Fruit fly (Drosophila melanogaster) whole organism, embryonic: ENCODE data around the gene CG15547.

Experiments used
- Atf-2 ChIP-seq: fragments of 200-800 bp; sonication (Bioruptor generic); optimal IDR thresholded peaks from 2 replicates; lab custom pipeline; 2016; ENCODE audit warnings: missing biosample characterization, missing genetic modification characterization
- Awh ChIP-seq: fragments of 200-800 bp; sonication (Bioruptor generic); IDR thresholded peaks from 2 replicates; pipeline ENCODE4, ENCODE4 v1.3.6; 2022; ENCODE audit warnings: missing biosample characterization, missing genetic modification characterization
- B-H2 ChIP-seq: fragments of 200-800 bp; sonication (Bioruptor generic); optimal IDR thresholded peaks from 2 replicates; lab custom pipeline; 2018; ENCODE audit warnings: missing biosample characterization, mild to moderate bottlenecking, missing genetic modification characterization
- Bteb2 ChIP-seq: fragments of 200-800 bp; sonication (Bioruptor generic); optimal IDR thresholded peaks from 2 replicates; lab custom pipeline; 2016; ENCODE audit warnings: missing biosample characterization, missing genetic modification characterization
- CG10147 ChIP-seq: fragments of 200-800 bp; sonication (Bioruptor generic); optimal IDR thresholded peaks from 2 replicates; lab custom pipeline; 2019; ENCODE audit warnings: missing biosample characterization, mild to moderate bottlenecking, missing genetic modification characterization, moderate library complexity
- CG10431 ChIP-seq: fragments of 200-800 bp; sonication (Bioruptor generic); optimal IDR thresholded peaks from 3 replicates; lab custom pipeline; 2018; ENCODE audit warnings: missing biosample characterization, mild to moderate bottlenecking, missing genetic modification characterization
- CG11398 ChIP-seq: fragments of 200-800 bp; sonication (Bioruptor generic); optimal IDR thresholded peaks from 2 replicates; lab custom pipeline; 2016; ENCODE audit warnings: missing biosample characterization, missing genetic modification characterization
- CG12104 ChIP-seq: fragments of 200-800 bp; sonication (Bioruptor generic); optimal IDR thresholded peaks from 3 replicates; lab custom pipeline; 2016; ENCODE audit warnings: missing biosample characterization, missing genetic modification characterization
- CG12942 ChIP-seq: fragments of 200-800 bp; sonication (Bioruptor generic); optimal IDR thresholded peaks from 3 replicates; lab custom pipeline; 2016; ENCODE audit warnings: missing biosample characterization, missing genetic modification characterization
- CG13123 ChIP-seq: fragments of 200-800 bp; sonication (Bioruptor generic); optimal IDR thresholded peaks from 2 replicates; lab custom pipeline; 2016; ENCODE audit warnings: missing biosample characterization, missing genetic modification characterization
- CG14965 ChIP-seq: fragments of 200-800 bp; sonication (Bioruptor generic); optimal IDR thresholded peaks from 2 replicates; lab custom pipeline; 2016; ENCODE audit warnings: missing biosample characterization, missing genetic modification characterization, borderline replicate concordance
- CG1792 ChIP-seq: fragments of 200-800 bp; sonication (Bioruptor generic); optimal IDR thresholded peaks from 2 replicates; lab custom pipeline; 2016; ENCODE audit warnings: missing biosample characterization, missing genetic modification characterization
- CG18619 ChIP-seq: fragments of 200-800 bp; sonication (Bioruptor generic); optimal IDR thresholded peaks from 3 replicates; lab custom pipeline; 2017; ENCODE audit warnings: missing biosample characterization, mild to moderate bottlenecking, missing genetic modification characterization
- CG34422 ChIP-seq: fragments of 200-800 bp; sonication (Bioruptor generic); IDR thresholded peaks from 3 replicates; pipeline ENCODE4 v1.3.6; 2022; ENCODE audit warnings: missing biosample characterization, missing genetic modification characterization
- CG5180 ChIP-seq: fragments of 200-800 bp; sonication (Bioruptor generic); optimal IDR thresholded peaks from 3 replicates; lab custom pipeline; 2017; ENCODE audit warnings: missing biosample characterization, missing genetic modification characterization, mild to moderate bottlenecking, moderate library complexity, missing genetic modification reagents
- CG7556 ChIP-seq: fragments of 200-800 bp; sonication (Bioruptor generic); optimal IDR thresholded peaks from 2 replicates; lab custom pipeline; 2017; ENCODE audit warnings: missing biosample characterization, mild to moderate bottlenecking, missing genetic modification characterization
- CG9817 ChIP-seq: fragments of 200-800 bp; sonication (Bioruptor generic); optimal IDR thresholded peaks from 2 replicates; lab custom pipeline; 2018; ENCODE audit warnings: missing biosample characterization, mild to moderate bottlenecking, missing genetic modification characterization, moderate library complexity
- CG9932 ChIP-seq: fragments of 200-800 bp; sonication (Bioruptor generic); IDR thresholded peaks from 2 replicates; pipeline ENCODE4 v1.3.6; 2022; ENCODE audit warnings: missing biosample characterization, missing genetic modification characterization
- Deaf1 ChIP-seq: fragments of 200-800 bp; optimal IDR thresholded peaks from 3 replicates; lab custom pipeline; 2019; ENCODE audit warnings: missing biosample characterization, mild to moderate bottlenecking, missing genetic modification characterization, moderate library complexity
- Doc2 ChIP-seq: fragments of 200-800 bp; sonication (Bioruptor generic); IDR thresholded peaks from 2 replicates; pipeline ENCODE4 v1.3.6; 2022; ENCODE audit warnings: missing biosample characterization, missing genetic modification characterization
- Dref ChIP-seq: fragments of 200-800 bp; sonication (Bioruptor generic); IDR thresholded peaks from 2 replicates; pipeline ENCODE4 v1.3.6; 2022; ENCODE audit warnings: missing biosample characterization, missing genetic modification characterization
- Fer2 ChIP-seq: fragments of 200-800 bp; sonication (Bioruptor generic); optimal IDR thresholded peaks from 2 replicates; lab custom pipeline; 2018; ENCODE audit warnings: missing biosample characterization, mild to moderate bottlenecking, missing genetic modification characterization, moderate library complexity
- HLH4C ChIP-seq: fragments of 200-800 bp; sonication (Bioruptor generic); IDR thresholded peaks from 3 replicates; pipeline ENCODE4 v1.3.6; 2022; ENCODE audit warnings: missing biosample characterization, missing genetic modification characterization; ENCODE audit not compliant: partially characterized antibody
- Hand ChIP-seq: fragments of 200-800 bp; sonication (Bioruptor generic); optimal IDR thresholded peaks from 2 replicates; lab custom pipeline; 2017; ENCODE audit warnings: mild to moderate bottlenecking, missing biosample characterization, missing genetic modification reagents, missing genetic modification characterization
- Hey ChIP-seq: fragments of 200-800 bp; sonication (Bioruptor generic); optimal IDR thresholded peaks from 3 replicates; lab custom pipeline; 2018; ENCODE audit warnings: missing biosample characterization, mild to moderate bottlenecking, missing genetic modification characterization
- Hr51 ChIP-seq, 2 experiments: fragments of 200-800 bp; sonication (Bioruptor generic); optimal IDR thresholded peaks; 2 replicates in 1 of 2; 3 replicates in 1 of 2; lab custom pipeline; 2016 to 2018; ENCODE audit warnings: missing biosample characterization in 2 of 2, missing genetic modification characterization in 2 of 2, mild to moderate bottlenecking in 1 of 2, moderate library complexity in 1 of 2
- Hsf ChIP-seq: fragments of 200-800 bp; sonication (Bioruptor generic); optimal IDR thresholded peaks from 3 replicates; lab custom pipeline; 2016; ENCODE audit warnings: missing biosample characterization, missing genetic modification characterization
- Jarid2 ChIP-seq: fragments of 200-800 bp; sonication (Bioruptor generic); optimal IDR thresholded peaks from 3 replicates; lab custom pipeline; 2017; ENCODE audit warnings: mild to moderate bottlenecking, missing biosample characterization, missing genetic modification reagents, missing genetic modification characterization
- NfI ChIP-seq: fragments of 200-800 bp; sonication (Bioruptor generic); optimal IDR thresholded peaks from 3 replicates; lab custom pipeline; 2018; ENCODE audit warnings: missing biosample characterization, mild to moderate bottlenecking, missing genetic modification characterization, moderate library complexity
- Sox100B ChIP-seq: fragments of 200-800 bp; sonication (Bioruptor generic); optimal IDR thresholded peaks from 3 replicates; lab custom pipeline; 2018; ENCODE audit warnings: missing biosample characterization, mild to moderate bottlenecking, missing genetic modification characterization
- Sry-δ ChIP-seq: fragments of 200-800 bp; sonication (Bioruptor generic); optimal IDR thresholded peaks from 2 replicates; lab custom pipeline; 2016; ENCODE audit warnings: missing biosample characterization, missing genetic modification characterization
- Taf1 ChIP-seq: fragments of 200-800 bp; sonication (Bioruptor generic); IDR thresholded peaks from 2 replicates; pipeline ENCODE4 v1.3.6; 2022; ENCODE audit warnings: missing biosample characterization, missing genetic modification characterization
- YL-1 ChIP-seq: fragments of 200-800 bp; sonication (Bioruptor generic); optimal IDR thresholded peaks from 3 replicates; lab custom pipeline; 2017; ENCODE audit warnings: missing biosample characterization, mild to moderate bottlenecking, missing genetic modification characterization
- ab ChIP-seq: fragments of 200-800 bp; sonication (Bioruptor generic); optimal IDR thresholded peaks from 2 replicates; lab custom pipeline; 2016; ENCODE audit warnings: missing biosample characterization, missing genetic modification characterization
- amos ChIP-seq: fragments of 200-800 bp; sonication (Bioruptor generic); IDR thresholded peaks from 2 replicates; pipeline ENCODE4 v1.3.6; 2022; ENCODE audit warnings: missing biosample characterization, missing genetic modification characterization; ENCODE audit not compliant: partially characterized antibody
- bab2 ChIP-seq: fragments of 200-800 bp; sonication (Bioruptor generic); optimal IDR thresholded peaks from 2 replicates; lab custom pipeline; 2016; ENCODE audit warnings: missing biosample characterization, missing genetic modification characterization
- bbx ChIP-seq: fragments of 200-800 bp; sonication (Bioruptor generic); IDR thresholded peaks from 2 replicates; pipeline ENCODE4 v1.3.6; 2022; ENCODE audit warnings: missing biosample characterization, missing genetic modification characterization; ENCODE audit not compliant: partially characterized antibody
- bowl ChIP-seq: fragments of 200-800 bp; sonication (Bioruptor generic); IDR thresholded peaks from 2 replicates; pipeline ENCODE4 v1.3.6; 2022; ENCODE audit warnings: missing biosample characterization, missing genetic modification characterization
- cg ChIP-seq: fragments of 200-800 bp; sonication (Bioruptor generic); optimal IDR thresholded peaks from 3 replicates; lab custom pipeline; 2019; ENCODE audit warnings: missing biosample characterization, mild to moderate bottlenecking, missing genetic modification characterization, moderate library complexity
- cwo ChIP-seq: fragments of 200-800 bp; sonication (Bioruptor generic); optimal IDR thresholded peaks from 3 replicates; lab custom pipeline; 2017; ENCODE audit warnings: missing biosample characterization, missing genetic modification characterization, mild to moderate bottlenecking, moderate library complexity, missing genetic modification reagents
- da ChIP-seq: fragments of 200-800 bp; sonication (Bioruptor generic); optimal IDR thresholded peaks from 2 replicates; lab custom pipeline; 2016; ENCODE audit warnings: missing biosample characterization, missing genetic modification characterization
- fd102C ChIP-seq: fragments of 200-800 bp; sonication (Bioruptor generic); optimal IDR thresholded peaks from 2 replicates; lab custom pipeline; 2018; ENCODE audit warnings: missing biosample characterization, mild to moderate bottlenecking, missing genetic modification characterization, moderate library complexity
- gsb ChIP-seq: fragments of 200-800 bp; sonication (Bioruptor generic); IDR thresholded peaks from 2 replicates; pipeline ENCODE4 v1.3.6; 2022; ENCODE audit warnings: missing biosample characterization, missing genetic modification characterization
- jing ChIP-seq: fragments of 200-800 bp; sonication (Bioruptor generic); optimal IDR thresholded peaks from 2 replicates; lab custom pipeline; 2018; ENCODE audit warnings: missing biosample characterization, mild to moderate bottlenecking, missing genetic modification characterization
- nau ChIP-seq: fragments of 200-800 bp; sonication (Bioruptor generic); optimal IDR thresholded peaks from 3 replicates; lab custom pipeline; 2017; ENCODE audit warnings: missing biosample characterization, mild to moderate bottlenecking, missing genetic modification characterization, missing genetic modification reagents
- pb ChIP-seq: fragments of 200-800 bp; sonication (Bioruptor generic); optimal IDR thresholded peaks from 3 replicates; lab custom pipeline; 2016; ENCODE audit warnings: missing biosample characterization, missing genetic modification characterization
- scrt ChIP-seq: fragments of 200-800 bp; sonication (Bioruptor generic); optimal IDR thresholded peaks from 2 replicates; lab custom pipeline; 2018; ENCODE audit warnings: missing biosample characterization, mild to moderate bottlenecking, missing genetic modification characterization, moderate library complexity
- sob ChIP-seq: fragments of 200-800 bp; sonication (Bioruptor generic); IDR thresholded peaks from 2 replicates; pipeline ENCODE4 v1.3.6; 2022; ENCODE audit warnings: missing biosample characterization, missing genetic modification characterization
- twi ChIP-seq: fragments of 200-800 bp; optimal IDR thresholded peaks from 2 replicates; lab custom pipeline; 2019; ENCODE audit warnings: missing biosample characterization, mild to moderate bottlenecking, missing genetic modification characterization, moderate library complexity
- vnd ChIP-seq: fragments of 200-800 bp; sonication (Bioruptor generic); IDR thresholded peaks from 3 replicates; pipeline ENCODE4 v1.3.6; 2022; ENCODE audit warnings: missing biosample characterization, missing genetic modification characterization; ENCODE audit not compliant: partially characterized antibody
- z ChIP-seq: fragments of 200-800 bp; sonication (Bioruptor generic); IDR thresholded peaks from 3 replicates; pipeline ENCODE4 v1.3.6; 2022; ENCODE audit warnings: missing biosample characterization, missing genetic modification characterization

The CG15547 gene

DNA sequence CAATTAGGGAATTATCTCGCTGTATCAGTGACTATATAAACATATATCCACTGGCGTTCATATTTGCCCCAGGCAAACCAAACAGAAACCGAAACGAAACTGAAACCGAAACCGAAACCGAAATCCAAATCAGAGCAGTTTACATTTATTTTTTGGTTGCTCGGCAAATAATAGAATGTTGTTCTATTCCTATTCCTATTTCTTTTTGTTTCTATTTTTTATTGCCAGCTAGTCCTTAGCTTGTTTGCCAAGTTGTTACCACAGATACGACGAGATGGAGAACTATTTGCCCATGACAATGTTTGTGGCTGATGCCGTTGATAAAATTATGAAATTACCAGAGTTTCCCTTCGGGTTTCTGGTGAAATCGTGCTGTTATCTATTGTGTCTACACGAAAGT lies 35.6 kb upstream of the CG15547 start (continued):
- TF ChIP-seq Sox100B (GFP tag; lab: Kevin White, UChicago) (peak; percentile 38), bowl (GFP tag; lab: Robert Waterston, UW) (no peak), nau (GFP tag; lab: Kevin White, UChicago) (peak; percentile 16), Sry-δ (GFP tag; lab: Kevin White, UChicago) (no peak), Hey (tag; lab: Kevin White, UChicago) (no peak), Atf-2 (GFP tag; lab: Kevin White, UChicago) (no peak), ab (GFP tag; lab: Kevin White, UChicago) (no peak), bab2 (GFP tag; lab: Kevin White, UChicago) (peak; percentile 11), CG34422 (GFP tag; lab: Robert Waterston, UW) (no peak), CG10147 (GFP tag; lab: Kevin White, UChicago) (no peak), sob (no peak), CG18619 (GFP tag; lab: Kevin White, UChicago) (no peak), cg (GFP tag; lab: Kevin White, UChicago) (no peak), twi (peak; percentile 38), Dref (GFP tag; lab: Robert Waterston, UW) (no peak), cwo (GFP tag; lab: Kevin White, UChicago) (no peak), da (GFP tag; lab: Kevin White, UChicago) (no peak), z (no peak), CG13123 (GFP tag; lab: Kevin White, UChicago) (no peak), NfI (GFP tag; lab: Kevin White, UChicago) (no peak), Jarid2 (GFP tag; lab: Kevin White, UChicago) (no peak), gsb (GFP tag; lab: Robert Waterston, UW) (no peak), Bteb2 (GFP tag; lab: Kevin White, UChicago) (no peak), CG12104 (GFP tag; lab: Kevin White, UChicago) (no peak), B-H2 (GFP tag; lab: Kevin White, UChicago) (no peak), vnd (no peak), scrt (GFP tag; lab: Kevin White, UChicago) (no peak), CG9932 (GFP tag; lab: Robert Waterston, UW) (no peak), CG14965 (no peak), Hsf (GFP tag; lab: Kevin White, UChicago) (no peak), bbx (no peak), Taf1 (GFP tag; lab: Robert Waterston, UW) (no peak), Doc2 (GFP tag; lab: Robert Waterston, UW) (no peak), Fer2 (tag; lab: Kevin White, UChicago) (no peak), jing (GFP tag; lab: Kevin White, UChicago) (no peak), CG10431 (no peak), Hand (no peak), amos (GFP tag; lab: Robert Waterston, UW) (no peak), Awh (no peak), HLH4C (GFP tag; lab: Robert Waterston, UW) (no peak), fd102C (GFP tag; lab: Kevin White, UChicago) (peak; percentile 69), pb (GFP tag; lab: Kevin White, UChicago) (no peak), CG12942 (no peak), Deaf1 (tag; lab: Kevin White, UChicago) (no peak), CG11398 (GFP tag; lab: Kevin White, UChicago) (no peak), CG5180 (peak; percentile 0), YL-1 (no peak), CG7556 (GFP tag; lab: Kevin White, UChicago) (peak; percentile 13), Hr51 (GFP tag; optimal IDR thresholded peaks at IDR 0.05; lab: Kevin White, UChicago) (no peak), CG1792 (GFP tag; lab: Kevin White, UChicago) (no peak), CG9817 (tag; lab: Kevin White, UChicago) (no peak)
